Fruit fly (Drosophila melanogaster) whole organism, adult: Measurements from ENCODE around the gene CG3529.

ENCODE experiments used
- CG11617 ChIP-seq: fragments of 200-800 bp; sonication (Bioruptor generic); optimal IDR thresholded peaks from 2 replicates; lab custom pipeline; 2017; ENCODE audit warnings: mild to moderate bottlenecking, missing biosample characterization, missing genetic modification reagents, missing genetic modification characterization
- CG12768 ChIP-seq: fragments of 200-800 bp; sonication (Bioruptor generic); optimal IDR thresholded peaks from 2 replicates; lab custom pipeline; 2017; ENCODE audit warnings: missing biosample characterization, missing genetic modification characterization, mild to moderate bottlenecking, moderate library complexity, missing genetic modification reagents
- CG14711 ChIP-seq: fragments of 200-800 bp; sonication (Bioruptor generic); optimal IDR thresholded peaks from 2 replicates; lab custom pipeline; 2018; ENCODE audit warnings: missing biosample characterization, mild to moderate bottlenecking, missing genetic modification characterization, moderate library complexity
- CG1620 ChIP-seq: fragments of 200-800 bp; sonication (Bioruptor generic); optimal IDR thresholded peaks from 2 replicates; lab custom pipeline; 2016; ENCODE audit warnings: missing biosample characterization, missing genetic modification characterization
- CG33017 ChIP-seq: fragments of 200-800 bp; sonication (Bioruptor generic); optimal IDR thresholded peaks from 2 replicates; lab custom pipeline; 2018; ENCODE audit warnings: missing biosample characterization, mild to moderate bottlenecking, missing genetic modification characterization, moderate library complexity
- CG5204 ChIP-seq: fragments of 200-800 bp; sonication (Bioruptor generic); optimal IDR thresholded peaks from 2 replicates; lab custom pipeline; 2016; ENCODE audit warnings: missing biosample characterization, missing genetic modification characterization
- CG7045 ChIP-seq: fragments of 200-800 bp; sonication (Bioruptor generic); optimal IDR thresholded peaks from 2 replicates; lab custom pipeline; 2017; ENCODE audit warnings: missing biosample characterization, mild to moderate bottlenecking, missing genetic modification characterization
- CG7101 ChIP-seq: fragments of 200-800 bp; sonication (Bioruptor generic); optimal IDR thresholded peaks from 2 replicates; lab custom pipeline; 2018; ENCODE audit warnings: missing biosample characterization, mild to moderate bottlenecking, missing genetic modification characterization, moderate library complexity
- Clk ChIP-seq: fragments of 200-800 bp; sonication (Bioruptor generic); optimal IDR thresholded peaks from 2 replicates; lab custom pipeline; 2017; ENCODE audit warnings: missing biosample characterization, missing genetic modification characterization
- Crg-1 ChIP-seq: fragments of 200-800 bp; sonication (Bioruptor generic); optimal IDR thresholded peaks from 2 replicates; lab custom pipeline; 2016; ENCODE audit warnings: missing biosample characterization, missing genetic modification characterization
- Hr96 ChIP-seq: fragments of 200-800 bp; sonication (Bioruptor generic); optimal IDR thresholded peaks from 2 replicates; lab custom pipeline; 2016; ENCODE audit warnings: missing biosample characterization, missing genetic modification characterization
- Mnt ChIP-seq: fragments of 200-800 bp; sonication (Bioruptor generic); optimal IDR thresholded peaks from 2 replicates; lab custom pipeline; 2016; ENCODE audit warnings: missing biosample characterization, mild to moderate bottlenecking, missing genetic modification characterization
- bab1 ChIP-seq: fragments of 200-800 bp; sonication (Bioruptor generic); optimal IDR thresholded peaks from 3 replicates; lab custom pipeline; 2019; ENCODE audit warnings: missing biosample characterization, mild to moderate bottlenecking, missing genetic modification characterization, moderate library complexity
- cic ChIP-seq: fragments of 200-800 bp; sonication (Bioruptor generic); optimal IDR thresholded peaks from 2 replicates; lab custom pipeline; 2017; ENCODE audit warnings: missing biosample characterization, mild to moderate bottlenecking, missing genetic modification characterization, moderate library complexity
- cnc ChIP-seq, 2 experiments: fragments of >200 bp; optimal IDR thresholded peaks; 2 replicates each; lab custom pipeline; 2017
- kay ChIP-seq: fragments of 200-800 bp; sonication (Bioruptor generic); peaks from one replicate; lab custom pipeline; 2016; ENCODE audit warnings: missing biosample characterization, missing genetic modification characterization, borderline replicate concordance
- ovo ChIP-seq: fragments of 200-800 bp; sonication (Bioruptor generic); optimal IDR thresholded peaks from 2 replicates; lab custom pipeline; 2016; ENCODE audit warnings: missing biosample characterization, missing genetic modification characterization
- pad ChIP-seq: fragments of 200-800 bp; sonication (Bioruptor generic); optimal IDR thresholded peaks from 3 replicates; lab custom pipeline; 2017; ENCODE audit warnings: missing biosample characterization, missing genetic modification characterization, mild to moderate bottlenecking, moderate library complexity, missing genetic modification reagents
- tj ChIP-seq: fragments of 200-800 bp; sonication (Bioruptor generic); optimal IDR thresholded peaks from 3 replicates; lab custom pipeline; 2017; ENCODE audit warnings: missing biosample characterization, mild to moderate bottlenecking, missing genetic modification characterization, moderate library complexity
- toe ChIP-seq: fragments of 200-800 bp; sonication (Bioruptor generic); optimal IDR thresholded peaks from 2 replicates; lab custom pipeline; 2016; ENCODE audit warnings: missing biosample characterization, missing genetic modification characterization

The CG3529 gene

dm6 chr3L:9442625-9443282, 3.9 kb upstream of the CG3529 start, which contains the start of gene Srg3:
Srg3 (plus strand) TSS chr3L:9443232.
- TF ChIP-seq cic (GFP tag; lab: Kevin White, UChicago) (no peak), CG12768 (peak; percentile 27)

- TF ChIP-seq ovo (GFP tag; lab: Kevin White, UChicago) (no peak), CG1620 (no peak), bab1 (GFP tag; lab: Kevin White, UChicago) (no peak), CG5204 (GFP tag; lab: Kevin White, UChicago) (no peak), cic (GFP tag; lab: Kevin White, UChicago) (peak; percentile 59), CG12768 (no peak), tj (GFP tag; lab: Kevin White, UChicago) (peak; percentile 55), cnc (optimal IDR thresholded peaks at IDR 0.05; lab: Kevin White, UChicago) (no peak), CG7045 (GFP tag; lab: Kevin White, UChicago) (no peak), Mnt (GFP tag; lab: Kevin White, UChicago) (peak; percentile 12), kay (GFP tag; lab: Kevin White, UChicago) (peak; percentile 99), pad (GFP tag; lab: Kevin White, UChicago) (no peak), CG33017 (peak; percentile 55), CG11617 (GFP tag; lab: Kevin White, UChicago) (no peak), Clk (no peak), CG14711 (peak; percentile 84)
These were observed 644 bp downstream of the CG3529 start for dm6 chr3L:9447239-9447777.

- TF ChIP-seq CG12768 (peak; percentile 87), CG7045 (GFP tag; lab: Kevin White, UChicago) (peak; percentile 75), cnc (optimal IDR thresholded peaks at IDR 0.05; lab: Kevin White, UChicago) (no peak), toe (GFP tag; lab: Kevin White, UChicago) (peak; percentile 84), bab1 (GFP tag; lab: Kevin White, UChicago) (peak; percentile 84), cic (GFP tag; lab: Kevin White, UChicago) (peak; percentile 63), CG14711 (peak; percentile 99), tj (GFP tag; lab: Kevin White, UChicago) (peak; percentile 12), Clk (peak; percentile 32), kay (GFP tag; lab: Kevin White, UChicago) (no peak), pad (GFP tag; lab: Kevin White, UChicago) (peak; percentile 69), CG1620 (peak; percentile 72), CG7101 (peak; percentile 86), ovo (GFP tag; lab: Kevin White, UChicago) (no peak), Crg-1 (peak; percentile 44), CG11617 (GFP tag; lab: Kevin White, UChicago) (peak; percentile 71), CG5204 (GFP tag; lab: Kevin White, UChicago) (no peak), Mnt (GFP tag; lab: Kevin White, UChicago) (peak; percentile 77), Hr96 (GFP tag; lab: Kevin White, UChicago) (no peak), CG33017 (peak; percentile 68)
These were observed 5.0 kb downstream of the CG3529 start, which contains the start of the genes CG3448 and ghi for dm6 chr3L:9451522-9452118. CG3448 (minus strand) TSS chr3L:9451572. ghi (plus strand) TSS chr3L:9451876.

dm6 chr3L:9452422-9452821, 5.8 kb downstream of the CG3529 start:
- no peak for TF ChIP-seq CG11617 (GFP tag; lab: Kevin White, UChicago)
- no peak for TF ChIP-seq bab1 (GFP tag; lab: Kevin White, UChicago)
- peak; percentile 92 for TF ChIP-seq cic (GFP tag; lab: Kevin White, UChicago)
- TF ChIP-seq CG12768, result peak; percentile 9
- no peak for TF ChIP-seq kay (GFP tag; lab: Kevin White, UChicago)
- no peak for TF ChIP-seq ovo (GFP tag; lab: Kevin White, UChicago)
- TF ChIP-seq CG1620, result no peak

dm6 chr3L:9455819-9456388, 9.2 kb downstream of the CG3529 start, which contains the start of the genes phol and CG3552:
phol (minus strand) TSS chr3L:9456281.
CG3552 (plus strand) TSS chr3L:9456318.
- TF ChIP-seq CG33017 (no peak), tj (GFP tag; lab: Kevin White, UChicago) (peak; percentile 26), CG1620 (no peak), cnc (optimal IDR thresholded peaks at IDR 0.05; lab: Kevin White, UChicago) (no peak), Hr96 (GFP tag; lab: Kevin White, UChicago) (no peak), cic (GFP tag; lab: Kevin White, UChicago) (no peak), ovo (GFP tag; lab: Kevin White, UChicago) (no peak), toe (GFP tag; lab: Kevin White, UChicago) (peak; percentile 33), Mnt (GFP tag; lab: Kevin White, UChicago) (peak; percentile 6), CG7101 (no peak), Clk (no peak), CG12768 (no peak), Crg-1 (no peak), CG14711 (peak; percentile 90), CG11617 (GFP tag; lab: Kevin White, UChicago) (peak; percentile 56), CG7045 (GFP tag; lab: Kevin White, UChicago) (no peak), kay (GFP tag; lab: Kevin White, UChicago) (no peak), pad (GFP tag; lab: Kevin White, UChicago) (peak; percentile 8), CG5204 (GFP tag; lab: Kevin White, UChicago) (no peak), bab1 (GFP tag; lab: Kevin White, UChicago) (peak; percentile 0)
